Worm (Caenorhabditis elegans) whole organism, L3 larva: ENCODE results near the gene Y48C3A.5.

ENCODE experiments used
- ama-1 ChIP-seq: fragments of 150-350 bp; optimal IDR thresholded peaks from 2 replicates; lab custom pipeline; 2018
- ceh-28 ChIP-seq: fragments of 150-350 bp; optimal IDR thresholded peaks from 2 replicates; lab custom pipeline; 2014; ENCODE audit warnings: missing biosample characterization, missing genetic modification reagents, missing genetic modification characterization
- ceh-82 ChIP-seq: fragments of 150-350 bp; optimal IDR thresholded peaks from 2 replicates; lab custom pipeline; 2014; ENCODE audit warnings: missing biosample characterization, missing genetic modification characterization
- elt-3 ChIP-seq, 3 experiments: fragments of 150-350 bp in 1 of 3; sonication (generic microtip) in 2 of 3; optimal IDR thresholded peaks; 2 replicates in 2 of 3; 4 replicates in 1 of 3; lab custom pipeline; 2014 to 2017; ENCODE audit warnings: missing biosample characterization in 3 of 3, missing genetic modification characterization in 3 of 3
- nhr-77 ChIP-seq: fragments of 150-350 bp; optimal IDR thresholded peaks from 2 replicates; lab custom pipeline; 2014; ENCODE audit warnings: missing biosample characterization, missing genetic modification characterization
- snpc-4 ChIP-seq: fragments of 150-350 bp; optimal IDR thresholded peaks from 2 replicates; lab custom pipeline; 2014; ENCODE audit warnings: missing biosample characterization, missing genetic modification characterization
- zag-1 ChIP-seq: fragments of 150-350 bp; optimal IDR thresholded peaks from 2 replicates; lab custom pipeline; 2014; ENCODE audit warnings: missing biosample characterization, missing genetic modification characterization
- ztf-4 ChIP-seq: fragments of 150-350 bp; optimal IDR thresholded peaks from 2 replicates; lab custom pipeline; 2014; ENCODE audit warnings: missing biosample characterization, missing genetic modification characterization

- TF ChIP-seq zag-1, result no peak
- no peak for TF ChIP-seq ceh-82 (tag; lab: Kevin White, UChicago)
- TF ChIP-seq ama-1 (lab: Kevin White, UChicago), result no peak
- TF ChIP-seq elt-3 (tag; optimal IDR thresholded peaks at IDR 0.05; lab: Kevin White, UChicago), result no peak
- TF ChIP-seq snpc-4 (tag; lab: Kevin White, UChicago), result no peak
- no peak for TF ChIP-seq ztf-4
- no peak for TF ChIP-seq ceh-28 (tag; lab: Kevin White, UChicago)
- no peak for TF ChIP-seq nhr-77 (tag; lab: Kevin White, UChicago)
These were observed 29.7 kb downstream of the Y48C3A.5 start for ce11 chrII:13300590-13300989.
